Worm (Caenorhabditis elegans): ENCODE data around the gene cdh-12.

cdh-12 gene

ce11 chrIII:1151680-1152079, at the start of gene cdh-12:
cdh-12 (plus strand) TSS chrIII:1152044.
- TF ChIP-seq ekl-4 (GFP tag; IDR thresholded peaks at IDR 0.05) (no peak), snpc-1.3 (tag; optimal IDR thresholded peaks at IDR 0.05; ENCODE audit: insufficient read depth) (no peak), chd-7 (tag; optimal IDR thresholded peaks at IDR 0.05) (no peak), F55B11.4 (tag; optimal IDR thresholded peaks at IDR 0.05; ENCODE audit: borderline replicate concordance, insufficient read depth) (no peak), Y53G8AR.9 (GFP tag; conservative IDR thresholded peaks at IDR 0.05) (no peak), ztf-6 (GFP tag; IDR thresholded peaks at IDR 0.05) (no peak), nfyb-1 (GFP tag; IDR thresholded peaks at IDR 0.05) (no peak), efl-1 (GFP tag; optimal IDR thresholded peaks at IDR 0.05) (no peak), mxl-1 (tag; optimal IDR thresholded peaks at IDR 0.05) (no peak), pha-4 (tag; optimal IDR thresholded peaks at IDR 0.05) (no peak)

DNA sequence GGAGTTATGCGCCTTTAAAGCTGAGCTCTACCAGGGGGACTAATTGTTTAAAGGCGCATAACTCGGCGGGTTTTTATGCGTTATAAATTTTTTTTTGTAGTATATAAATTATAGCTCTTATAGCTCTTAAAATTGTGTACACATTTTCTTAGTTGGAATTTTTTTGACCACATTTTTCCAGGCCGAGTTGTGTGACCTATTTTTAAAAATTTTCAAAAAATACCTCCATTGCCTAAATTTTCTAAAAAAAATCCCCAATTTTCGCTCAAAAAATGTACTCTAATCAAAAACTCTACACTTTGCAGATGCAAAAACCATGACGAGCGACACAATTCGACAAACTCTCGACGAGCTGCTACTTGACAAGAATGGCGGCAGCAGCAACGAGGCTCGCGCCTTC, 48.9 kb upstream of the cdh-12 start, which contains the start of gene exc-6:
Gene exc-6 (plus strand): TSS at position 301 of the 400 bp plus-strand sequence.
- TF ChIP-seq B0019.2 (GFP tag; conservative IDR thresholded peaks at IDR 0.05) (no peak), attf-6 (GFP tag; IDR thresholded peaks at IDR 0.05) (no peak), hlh-12 (tag; optimal IDR thresholded peaks at IDR 0.05) (no peak), let-526 (GFP tag; IDR thresholded peaks at IDR 0.05) (no peak), F57C9.4 (tag; optimal IDR thresholded peaks at IDR 0.05) (no peak), F55B11.4 (tag; optimal IDR thresholded peaks at IDR 0.05; ENCODE audit: borderline replicate concordance, insufficient read depth) (no peak), C17E4.6 (GFP tag; IDR thresholded peaks at IDR 0.05) (no peak), ztf-25 (GFP tag; IDR thresholded peaks at IDR 0.05) (no peak), rpc-1 (optimal IDR thresholded peaks at IDR 0.05) (no peak), rpc-1 (tag; optimal IDR thresholded peaks at IDR 0.05) (no peak)

DNA sequence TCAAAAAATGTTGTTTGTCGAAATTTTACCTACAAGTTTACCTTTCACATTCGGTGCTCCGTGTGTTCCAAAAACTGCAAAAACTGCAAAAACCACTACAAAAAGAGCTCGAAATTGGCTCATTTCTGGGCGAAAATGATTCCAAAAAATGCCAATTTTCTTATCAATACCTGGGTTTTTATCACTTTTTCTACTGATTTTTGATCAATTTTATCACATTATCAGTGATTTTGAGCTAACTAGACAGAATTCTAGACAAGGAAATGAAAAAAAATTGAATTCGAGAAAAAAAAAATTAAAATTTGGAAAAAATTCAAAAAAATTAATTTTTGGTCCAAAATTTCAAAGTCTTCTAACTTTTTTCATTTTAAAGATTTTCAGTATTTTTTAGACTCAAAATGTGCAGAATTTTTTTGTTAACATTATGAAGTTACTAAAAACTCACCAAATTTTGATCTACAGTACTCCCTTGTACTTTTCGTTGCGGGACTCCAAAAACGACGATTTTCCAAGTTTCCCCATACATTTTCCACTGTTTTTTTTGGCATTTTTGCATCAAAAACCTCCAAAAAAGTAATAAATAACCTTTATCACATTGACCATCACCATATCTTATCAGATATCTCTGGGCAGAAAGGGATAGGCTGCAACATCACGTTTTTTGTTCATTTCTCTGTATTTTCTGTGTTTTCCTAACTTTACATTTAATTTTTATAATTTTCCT, 35.9 kb upstream of the cdh-12 start, which contains the start of the genes F58B6.1 and acsd-1:
Gene F58B6.1 (minus strand): TSS at position 133 of the 724 bp plus-strand sequence.
Gene acsd-1 (plus strand): TSS at position 674 of the 724 bp plus-strand sequence.
- TF ChIP-seq sptf-2 (GFP tag; optimal IDR thresholded peaks at IDR 0.05): no peak
- TF ChIP-seq nhr-120 (GFP tag; IDR thresholded peaks at IDR 0.05): no peak
- TF ChIP-seq ekl-4 (GFP tag; IDR thresholded peaks at IDR 0.05): no peak
- TF ChIP-seq hsf-1 (GFP tag; IDR thresholded peaks at IDR 0.05): no peak
- TF ChIP-seq madf-6 (GFP tag; IDR thresholded peaks at IDR 0.05): no peak
- TF ChIP-seq rpc-1 (optimal IDR thresholded peaks at IDR 0.05): no peak
- no peak for TF ChIP-seq rpc-1 (tag; optimal IDR thresholded peaks at IDR 0.05)
- TF ChIP-seq nhr-27 (tag; optimal IDR thresholded peaks at IDR 0.05): no peak
- no peak for TF ChIP-seq nhr-90 (tag; optimal IDR thresholded peaks at IDR 0.05)
- no peak for TF ChIP-seq F52B5.7 (tag; optimal IDR thresholded peaks at IDR 0.05)
- no peak for TF ChIP-seq D2030.7 (GFP tag; IDR thresholded peaks at IDR 0.05)

DNA sequence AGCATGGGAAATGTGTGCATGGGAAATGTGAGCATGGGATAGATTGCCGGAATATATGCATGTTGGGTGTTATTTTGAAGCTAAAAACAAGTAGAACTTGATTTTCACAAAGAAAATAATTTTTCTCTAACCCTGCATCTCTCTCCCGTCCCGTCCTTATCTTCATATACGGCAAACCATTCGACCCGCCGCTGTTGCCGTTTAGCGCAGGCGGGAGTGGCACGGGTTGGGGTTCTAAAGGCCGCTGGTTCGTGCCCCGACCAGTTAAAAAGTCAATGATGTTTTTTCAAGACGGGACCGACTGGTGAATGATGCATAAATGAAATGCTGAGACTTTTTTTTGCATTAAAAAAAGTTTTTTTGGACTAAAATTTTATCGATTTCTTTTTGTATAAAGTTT, 29.6 kb upstream of the cdh-12 start:
- TF ChIP-seq zim-3 (tag; optimal IDR thresholded peaks at IDR 0.05) (peak; percentile 63), die-1 (tag; optimal IDR thresholded peaks at IDR 0.05) (peak; percentile 53), attf-5 (GFP tag; optimal IDR thresholded peaks at IDR 0.05) (peak; percentile 45), D2030.7 (GFP tag; IDR thresholded peaks at IDR 0.05) (peak; percentile 57; the same call in 1 of the 2 replicates), gei-17 (GFP tag; optimal IDR thresholded peaks at IDR 0.05) (no peak), B0019.2 (GFP tag; conservative IDR thresholded peaks at IDR 0.05) (no peak), rpc-1 (optimal IDR thresholded peaks at IDR 0.05) (peak; percentile 72), rpc-1 (tag; optimal IDR thresholded peaks at IDR 0.05) (peak; percentile 81), nfya-1 (tag; optimal IDR thresholded peaks at IDR 0.05; ENCODE audit: borderline replicate concordance, insufficient read depth) (no peak), cebp-1 (GFP tag; IDR thresholded peaks at IDR 0.05) (0 out of 2 replicates have a peak, but pooled peaks have one; percentile 10), cebp-1 (tag; optimal IDR thresholded peaks at IDR 0.05) (peak; percentile 56), ztf-3 (GFP tag; optimal IDR thresholded peaks at IDR 0.05) (no peak), rec-8 (tag; optimal IDR thresholded peaks at IDR 0.05) (peak; percentile 15 to 66), ztf-18 (tag; optimal IDR thresholded peaks at IDR 0.05) (peak; percentile 73), pbrm-1 (GFP tag; IDR thresholded peaks at IDR 0.05) (peak; percentile 64; the same call in 1 of the 2 replicates), ztf-6 (GFP tag; IDR thresholded peaks at IDR 0.05) (peak; percentile 69; the same call in 1 of the 2 replicates), lsy-27 (tag; optimal IDR thresholded peaks at IDR 0.05; ENCODE audit: borderline replicate concordance, insufficient read depth) (peak; percentile 9), ztf-25 (GFP tag; IDR thresholded peaks at IDR 0.05) (0 out of 2 replicates have a peak, but pooled peaks have one; percentile 61), ceh-27 (GFP tag; optimal IDR thresholded peaks at IDR 0.05) (peak; percentile 58), ceh-79 (tag; optimal IDR thresholded peaks at IDR 0.05) (no peak), ccch-3 (GFP tag; optimal IDR thresholded peaks at IDR 0.05) (no peak)
